Fruit fly (Drosophila melanogaster): ENCODE results near the gene CG11537.
A peak's percentile ranks its signal among the peaks of the same experiment; 100 is the strongest.

The CG11537 gene

DNA sequence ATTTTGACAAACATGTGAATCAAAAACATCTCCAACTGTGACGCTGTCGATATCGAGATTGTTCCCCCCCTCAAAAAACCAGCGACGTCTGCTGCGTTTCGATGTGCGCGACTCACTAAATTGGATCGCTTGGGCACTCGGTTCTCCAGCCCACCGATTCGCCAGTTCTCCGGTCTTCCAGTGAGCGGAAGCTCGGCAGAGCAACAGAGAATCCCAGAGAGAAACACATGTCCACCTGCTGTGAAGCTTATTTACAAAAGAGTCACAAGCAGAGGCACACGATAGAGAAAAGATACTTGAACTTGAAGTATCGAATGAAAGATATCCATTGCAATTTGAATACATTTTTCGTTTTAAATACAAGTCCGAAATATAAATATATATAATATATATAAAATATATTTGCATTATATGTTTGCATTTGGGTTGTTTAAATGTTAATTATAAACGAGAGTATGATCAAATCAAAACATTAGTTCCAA, 9.2 kb downstream of the CG11537 start:
- TF ChIP-seq CG7556 (GFP tag; optimal IDR thresholded peaks at IDR 0.05) (peak; percentile 42), NFAT (GFP tag; IDR thresholded peaks at IDR 0.05) (peak; percentile 41; the same call in 1 of the 2 replicates), caup (GFP tag; optimal IDR thresholded peaks at IDR 0.05; ENCODE audit: severe bottlenecking) (peak; percentile 14), sisA (GFP tag; IDR thresholded peaks at IDR 0.05) (no peak), otp (GFP tag; IDR thresholded peaks at IDR 0.05) (peak; percentile 15; the same call in 1 of the 3 replicates), CG16779 (GFP tag; IDR thresholded peaks at IDR 0.05) (no peak), Jarid2 (GFP tag; optimal IDR thresholded peaks at IDR 0.05) (peak; percentile 68), amos (GFP tag; IDR thresholded peaks at IDR 0.05; ENCODE audit: partially characterized antibody) (peak; percentile 32; the same call in 1 of the 2 replicates), Hmr (GFP tag; optimal IDR thresholded peaks at IDR 0.05) (peak; percentile 26), CG10979 (tag; optimal IDR thresholded peaks at IDR 0.05) (no peak), Blimp-1 (GFP tag; optimal IDR thresholded peaks at IDR 0.05) (peak; percentile 3), CG13287 (GFP tag; IDR thresholded peaks at IDR 0.05; ENCODE audit: partially characterized antibody) (peak; percentile 7; the same call in 1 of the 2 replicates), dimm (GFP tag; IDR thresholded peaks at IDR 0.05) (no peak), CG34224 (GFP tag; IDR thresholded peaks at IDR 0.05; ENCODE audit: partially characterized antibody) (peak; percentile 40; the same call in 1 of the 3 replicates), CG10543 (GFP tag; optimal IDR thresholded peaks at IDR 0.05) (peak; percentile 25), CG18599 (GFP tag; optimal IDR thresholded peaks at IDR 0.05) (peak; percentile 43), MTF-1 (GFP tag; optimal IDR thresholded peaks at IDR 0.05; ENCODE audit: borderline replicate concordance) (peak; percentile 28), CG15514 (GFP tag; optimal IDR thresholded peaks at IDR 0.05) (peak; percentile 30), CG34376 (GFP tag; optimal IDR thresholded peaks at IDR 0.05) (peak; percentile 6), lab (GFP tag; optimal IDR thresholded peaks at IDR 0.05) (peak; percentile 46), org-1 (GFP tag; optimal IDR thresholded peaks at IDR 0.05) (no peak), psq (GFP tag; optimal IDR thresholded peaks at IDR 0.05) (no peak), B-H2 (GFP tag; optimal IDR thresholded peaks at IDR 0.05) (peak; percentile 30), dm (GFP tag; optimal IDR thresholded peaks at IDR 0.05) (no peak), CG12391 (tag; optimal IDR thresholded peaks at IDR 0.05) (peak; percentile 29), dmrt99B (tag; optimal IDR thresholded peaks at IDR 0.05) (peak; percentile 8), row (GFP tag; IDR thresholded peaks at IDR 0.05) (peak; percentile 52; the same call in 2 of the 3 replicates), CG12659 (GFP tag; optimal IDR thresholded peaks at IDR 0.05) (peak; percentile 2), CG7987 (GFP tag; optimal IDR thresholded peaks at IDR 0.05) (peak; percentile 32), cg (GFP tag; optimal IDR thresholded peaks at IDR 0.05) (no peak), Meics (GFP tag; optimal IDR thresholded peaks at IDR 0.05) (peak; percentile 58), CG17361 (GFP tag; IDR thresholded peaks at IDR 0.05) (0 out of 3 replicates have a peak, but pooled peaks have one; percentile 24), bbx (GFP tag; IDR thresholded peaks at IDR 0.05; ENCODE audit: partially characterized antibody) (no peak), CG18764 (GFP tag; optimal IDR thresholded peaks at IDR 0.05) (no peak), CG32532 (GFP tag; IDR thresholded peaks at IDR 0.05) (peak; percentile 43), z (GFP tag; IDR thresholded peaks at IDR 0.05) (0 out of 3 replicates have a peak, but pooled peaks have one; percentile 51), CG18262 (tag; optimal IDR thresholded peaks at IDR 0.05) (peak; percentile 15), CG3065 (GFP tag; optimal IDR thresholded peaks at IDR 0.05) (no peak), CG11093 (GFP tag; IDR thresholded peaks at IDR 0.05) (no peak), Eip74EF (GFP tag; optimal IDR thresholded peaks at IDR 0.05) (peak in 1 of 2 experiments; percentile 1), CG2120 (GFP tag; optimal IDR thresholded peaks at IDR 0.05) (peak; percentile 26), ham (GFP tag; IDR thresholded peaks at IDR 0.05) (no peak), CG31365 (tag; optimal IDR thresholded peaks at IDR 0.05) (no peak), Trl (optimal IDR thresholded peaks at IDR 0.05) (peak; percentile 49 to 69), Trl (GFP tag; optimal IDR thresholded peaks at IDR 0.05) (no peak), Bgb (GFP tag; IDR thresholded peaks at IDR 0.05; ENCODE audit: partially characterized antibody) (peak; percentile 36; the same call in 1 of the 2 replicates), Dek (tag; optimal IDR thresholded peaks at IDR 0.05) (peak; percentile 11), trem (tag; optimal IDR thresholded peaks at IDR 0.05) (no peak)

Data from whole organism, embryonic.